Fruit fly (Drosophila melanogaster) Kc167 (cell line): ENCODE measurements around the gene CG31296.

Experiments
- Myc ChIP-seq: fragments of >200 bp; optimal IDR thresholded peaks from 2 replicates; lab custom pipeline; 2017; ENCODE audit warnings: missing external identifiers
- Sin3A ChIP-seq: fragments of >200 bp; optimal IDR thresholded peaks from 2 replicates; lab custom pipeline; 2018; ENCODE audit warnings: missing external identifiers
- h ChIP-seq: fragments of >200 bp; optimal IDR thresholded peaks from 3 replicates; lab custom pipeline; 2018; ENCODE audit warnings: missing external identifiers
- insv ChIP-seq: fragments of >200 bp; optimal IDR thresholded peaks from 3 replicates; lab custom pipeline; 2018; ENCODE audit warnings: missing external identifiers
- psq ChIP-seq: fragments of >200 bp; optimal IDR thresholded peaks from 2 replicates; lab custom pipeline; 2017; ENCODE audit warnings: missing external identifiers
- ttk ChIP-seq: sonication (Bioruptor generic); optimal IDR thresholded peaks from 2 replicates; lab custom pipeline; 2017; ENCODE audit warnings: missing external identifiers

Gene CG31296

dm6 chr3R:15485866-15486265 lies 45.4 kb downstream of the CG31296 start, which contains the start of gene obe:
TSS of gene obe (plus strand) at chr3R:15486050.
- TF ChIP-seq h, result no peak

- TF ChIP-seq insv (lab: Kevin White, UChicago), result no peak
- no peak for TF ChIP-seq Myc (lab: Kevin White, UChicago)
- TF ChIP-seq psq (lab: Kevin White, UChicago), result no peak
- TF ChIP-seq Sin3A (lab: Kevin White, UChicago), result no peak
- TF ChIP-seq ttk (lab: Kevin White, UChicago), result no peak
- TF ChIP-seq h, result no peak
Observed at dm6 chr3R:15485296-15485695, 46.0 kb downstream of the CG31296 start, which contains the start of gene Trissin. TSS of gene Trissin (minus strand) at chr3R:15485396.

dm6 chr3R:15482858-15483257 lies 48.4 kb downstream of the CG31296 start, which contains the start of gene Rh6:
TSS of gene Rh6 (plus strand) at chr3R:15483158.
- TF ChIP-seq psq (lab: Kevin White, UChicago), result no peak
- TF ChIP-seq h, result no peak
- TF ChIP-seq Myc (lab: Kevin White, UChicago), result no peak
- TF ChIP-seq ttk (lab: Kevin White, UChicago), result no peak
- TF ChIP-seq Sin3A (lab: Kevin White, UChicago), result no peak
- no peak for TF ChIP-seq insv (lab: Kevin White, UChicago)

- TF ChIP-seq ttk (lab: Kevin White, UChicago) (no peak), psq (lab: Kevin White, UChicago) (no peak), Myc (lab: Kevin White, UChicago) (no peak), h (no peak), Sin3A (lab: Kevin White, UChicago) (no peak), insv (lab: Kevin White, UChicago) (no peak)
Observed at dm6 chr3R:15481606-15482005, 49.7 kb downstream of the CG31296 start, which contains the start of gene B9d1. TSS of gene B9d1 (plus strand) at chr3R:15481906.
